Fruit fly (Drosophila melanogaster): ENCODE measurements around the gene exd.

dm6 chrX:15976568-15976967 is 15.7 kb upstream of the exd start, which contains the start of gene CG42766:
- TF ChIP-seq CTCF (optimal IDR thresholded peaks at IDR 0.05) (no peak), CG8478 (optimal IDR thresholded peaks at IDR 0.05) (no peak)
